Worm (Caenorhabditis elegans) whole organism, late embryonic: ENCODE measurements around the gene str-16.

ENCODE experiments used
- ama-1 ChIP-seq: fragments of 150-350 bp; optimal IDR thresholded peaks from 2 replicates; lab custom pipeline; 2014
- ceh-19 ChIP-seq: fragments of 200-800 bp; sonication (Bioruptor generic); optimal IDR thresholded peaks from 2 replicates; lab custom pipeline; 2018; ENCODE audit warnings: mild to moderate bottlenecking, missing genetic modification characterization, missing compliant biosample characterization
- dmd-4 ChIP-seq: sonication (generic microtip); optimal IDR thresholded peaks from 2 replicates; lab custom pipeline; 2016; ENCODE audit warnings: borderline replicate concordance, missing genetic modification characterization, missing compliant biosample characterization
- mec-3 ChIP-seq: sonication (generic microtip); optimal IDR thresholded peaks from 2 replicates; lab custom pipeline; 2016; ENCODE audit warnings: borderline replicate concordance, missing genetic modification characterization, missing compliant biosample characterization
- nfya-1 ChIP-seq: sonication (generic microtip); optimal IDR thresholded peaks from 2 replicates; lab custom pipeline; 2017; ENCODE audit warnings: missing genetic modification characterization, mild to moderate bottlenecking, missing compliant biosample characterization, antibody characterized with exemption, moderate library complexity
- nhr-11 ChIP-seq: fragments of 150-350 bp; optimal IDR thresholded peaks from 2 replicates; lab custom pipeline; 2014; ENCODE audit warnings: missing biosample characterization, missing genetic modification characterization
- nhr-232 ChIP-seq: sonication (generic microtip); optimal IDR thresholded peaks from 2 replicates; lab custom pipeline; 2016; ENCODE audit warnings: missing genetic modification characterization, missing compliant biosample characterization
- sdc-2 ChIP-seq: sonication (generic microtip); optimal IDR thresholded peaks from 2 replicates; lab custom pipeline; 2016; ENCODE audit warnings: missing genotype, missing genetic modification characterization, missing compliant biosample characterization
- tbx-2 ChIP-seq: sonication (generic microtip); optimal IDR thresholded peaks from 2 replicates; lab custom pipeline; 2016; ENCODE audit warnings: missing genetic modification characterization, missing compliant biosample characterization
- tbx-7 ChIP-seq: sonication (generic microtip); optimal IDR thresholded peaks from 2 replicates; lab custom pipeline; 2016; ENCODE audit warnings: missing genotype, missing genetic modification characterization, missing compliant biosample characterization

ce11 chrV:3208940-3209339 lies 27.7 kb upstream of the str-16 start:
- TF ChIP-seq dmd-4 (tag; lab: Kevin White, UChicago), result no peak
- TF ChIP-seq nhr-232 (tag; lab: Kevin White, UChicago), result no peak
- TF ChIP-seq tbx-2 (tag; lab: Kevin White, UChicago), result no peak
- TF ChIP-seq nhr-11 (tag; lab: Kevin White, UChicago), result no peak
- no peak for TF ChIP-seq sdc-2 (tag; lab: Kevin White, UChicago)
- no peak for TF ChIP-seq ama-1 (lab: Kevin White, UChicago)
- no peak for TF ChIP-seq mec-3 (tag; lab: Kevin White, UChicago)
- TF ChIP-seq ceh-19, result no peak
- TF ChIP-seq nfya-1 (tag; lab: Kevin White, UChicago), result no peak
- no peak for TF ChIP-seq tbx-7 (tag; lab: Kevin White, UChicago)
